Worm (Caenorhabditis elegans): Measurements from ENCODE around the gene nhr-212.

ce11 chrV:501230-501629 is 16.6 kb downstream of the nhr-212 start, which contains the start of gene str-256:
- no peak for TF ChIP-seq him-1 (tag; optimal IDR thresholded peaks at IDR 0.05)
- TF ChIP-seq dao-5 (tag; optimal IDR thresholded peaks at IDR 0.05), result no peak
